Worm (Caenorhabditis elegans): ENCODE measurements around the gene tph-1.

DNA sequence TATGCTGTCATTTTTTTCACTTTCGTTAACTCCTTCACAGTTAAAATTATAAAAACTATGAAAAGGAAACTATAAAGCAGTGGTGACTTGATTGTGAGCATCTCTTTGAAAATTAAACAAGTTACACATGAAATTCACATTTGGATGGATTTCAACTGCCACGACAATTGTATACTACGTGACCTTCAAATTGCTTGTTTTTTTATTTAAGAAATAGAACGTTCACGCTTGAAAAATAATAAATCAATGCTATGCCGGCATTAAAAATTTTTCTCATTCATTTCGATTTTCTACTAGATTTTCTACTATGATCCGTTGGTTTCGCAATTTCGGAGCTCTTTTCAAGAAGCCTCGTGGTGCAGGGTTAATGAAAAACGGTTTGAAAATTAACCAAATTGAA lies 23.7 kb upstream of the tph-1 start, which contains the start of the genes ZK1290.7 and rnh-1.1:
- TF ChIP-seq nhr-77 (tag; optimal IDR thresholded peaks at IDR 0.05) (no peak), lin-39 (tag; optimal IDR thresholded peaks at IDR 0.05) (no peak), nhr-10 (tag; optimal IDR thresholded peaks at IDR 0.05) (no peak), nhr-42 (GFP tag; IDR thresholded peaks at IDR 0.05) (no peak), nhr-111 (GFP tag; optimal IDR thresholded peaks at IDR 0.05) (no peak), aha-1 (tag) (no peak)

Measured in whole organism, L4 larva.